Fruit fly (Drosophila melanogaster) whole organism: ENCODE measurements around the gene CG33635.

Experiments used
- CG8478 ChIP-seq: fragments of >200 bp; optimal IDR thresholded peaks from 2 replicates; lab custom pipeline; 2018; ENCODE audit warnings: inconsistent platforms
- psq ChIP-seq: fragments of >200 bp; optimal IDR thresholded peaks from 2 replicates; lab custom pipeline; 2017

dm6 chr2L:153142-153541 is 5.3 kb downstream of the CG33635 start, which contains the start of gene CG42399:
- no peak for TF ChIP-seq psq (lab: Kevin White, UChicago)
- TF ChIP-seq CG8478 (lab: Kevin White, UChicago): no peak
